Worm (Caenorhabditis elegans): ENCODE results near the gene mdt-27.

DNA sequence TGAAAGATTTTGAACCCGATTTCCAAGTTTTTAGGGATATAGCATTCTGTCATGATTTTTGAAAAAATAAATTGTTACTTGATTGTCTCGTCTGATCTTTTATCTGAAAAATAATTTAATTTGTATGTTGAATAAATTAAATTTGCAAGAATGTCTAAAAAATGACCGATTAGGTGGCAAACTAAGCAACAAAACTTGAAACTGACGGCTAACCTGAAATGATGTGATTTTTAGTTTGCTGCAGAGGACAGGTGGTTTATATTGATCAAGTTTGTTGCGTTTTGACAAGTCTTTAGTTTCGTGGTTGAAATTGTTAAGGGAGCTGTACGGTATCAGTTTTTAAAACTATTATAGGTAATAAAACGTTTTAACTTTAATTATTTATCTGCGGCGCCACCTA is 44.0 kb upstream of the mdt-27 start, which contains the start of gene F07C3.16:
- TF ChIP-seq nhr-237 (tag; optimal IDR thresholded peaks at IDR 0.05) = no peak
- no peak for TF ChIP-seq nhr-48 (tag; optimal IDR thresholded peaks at IDR 0.05)
- TF ChIP-seq nhr-77 (tag; optimal IDR thresholded peaks at IDR 0.05) = no peak
- TF ChIP-seq fos-1 (tag; optimal IDR thresholded peaks at IDR 0.05) = no peak
- no peak for TF ChIP-seq aly-2 (tag; optimal IDR thresholded peaks at IDR 0.05)
- peak in 1 of 2 experiments; percentile 78 for TF ChIP-seq unc-62 (GFP tag; optimal IDR thresholded peaks at IDR 0.05 in 1 of 2)
- TF ChIP-seq unc-62 (tag; optimal IDR thresholded peaks at IDR 0.05) = no peak
- TF ChIP-seq lin-13 (GFP tag; optimal IDR thresholded peaks at IDR 0.05) = no peak
- no peak for TF ChIP-seq aha-1 (tag)

Measured in whole organism, L4 larva.